Worm (Caenorhabditis elegans) whole organism, L4 larva: ENCODE results near the gene srxa-18.

Experiments used
- F10B5.3 ChIP-seq: sonication (generic microtip); optimal IDR thresholded peaks from 2 replicates; lab custom pipeline; 2016; ENCODE audit warnings: mild to moderate bottlenecking, missing genetic modification characterization, missing compliant biosample characterization
- F44E2.7 ChIP-seq: fragments of 200-800 bp; sonication (Bioruptor generic); IDR thresholded peaks from 2 replicates; pipeline ENCODE4 v2.1.2; 2022; ENCODE audit warnings: missing genetic modification characterization, missing compliant biosample characterization
- T20F7.1 ChIP-seq: fragments of 200-800 bp; sonication (Bioruptor generic); optimal IDR thresholded peaks from 2 replicates; lab custom pipeline; 2018; ENCODE audit warnings: mild to moderate bottlenecking, missing genetic modification characterization, missing compliant biosample characterization
- Y48G9A.11 ChIP-seq: fragments of 200-800 bp; sonication (Bioruptor generic); IDR thresholded peaks from 2 replicates; pipeline ENCODE4 v1.3.6; 2022; ENCODE audit warnings: missing genetic modification reagents, missing genetic modification characterization, missing compliant biosample characterization
- ZK337.2 ChIP-seq: fragments of 200-800 bp; sonication (Bioruptor generic); IDR thresholded peaks from 2 replicates; pipeline ENCODE4 v1.3.6; 2022; ENCODE audit warnings: missing genetic modification reagents, missing genetic modification characterization, missing compliant biosample characterization
- arid-1 ChIP-seq: fragments of 200-800 bp; sonication (Bioruptor generic); conservative IDR thresholded peaks from 2 replicates; pipeline ENCODE4 v1.3.6; 2022; ENCODE audit warnings: missing genetic modification reagents, missing genetic modification characterization, missing compliant biosample characterization
- ceh-44 ChIP-seq: fragments of 200-800 bp; sonication (Bioruptor generic); IDR thresholded peaks from 2 replicates; pipeline ENCODE4 v1.3.6; 2022; ENCODE audit warnings: missing genetic modification reagents, missing genetic modification characterization, missing compliant biosample characterization
- ceh-62 ChIP-seq: sonication (generic microtip); optimal IDR thresholded peaks from 2 replicates; lab custom pipeline; 2017; ENCODE audit warnings: missing biosample characterization, missing genetic modification characterization
- cey-2 ChIP-seq: sonication (generic microtip); optimal IDR thresholded peaks from 3 replicates; lab custom pipeline; 2017; ENCODE audit warnings: missing genetic modification characterization, mild to moderate bottlenecking, missing compliant biosample characterization, antibody characterized with exemption, borderline replicate concordance; ENCODE audit not compliant: insufficient read depth
- ctbp-1 ChIP-seq: fragments of 200-800 bp; sonication (Bioruptor generic); IDR thresholded peaks from 2 replicates; pipeline ENCODE4 v1.3.6; 2022; ENCODE audit warnings: missing genetic modification reagents, missing genetic modification characterization, missing compliant biosample characterization
- daf-12 ChIP-seq: fragments of 150-350 bp; optimal IDR thresholded peaks from 2 replicates; lab custom pipeline; 2014; ENCODE audit warnings: missing biosample characterization, missing genetic modification reagents, missing genetic modification characterization
- daf-16 ChIP-seq, 3 experiments: sonication (generic microtip); optimal IDR thresholded peaks; 2 replicates each; lab custom pipeline; 2016 to 2017; ENCODE audit warnings: missing genetic modification characterization in 3 of 3, missing genetic modification reagents in 3 of 3, mild to moderate bottlenecking in 2 of 3, missing compliant biosample characterization in 2 of 3, missing biosample characterization in 1 of 3, moderate library complexity in 1 of 3
- dmd-6 ChIP-seq: fragments of 200-800 bp; sonication (Bioruptor generic); IDR thresholded peaks from 2 replicates; pipeline ENCODE4 v1.3.6; 2022; ENCODE audit warnings: missing genetic modification reagents, missing genetic modification characterization, missing compliant biosample characterization
- duxl-1 ChIP-seq: sonication (generic microtip); optimal IDR thresholded peaks from 2 replicates; lab custom pipeline; 2016; ENCODE audit warnings: mild to moderate bottlenecking, missing genetic modification characterization, moderate library complexity, missing compliant biosample characterization; ENCODE audit not compliant: poor library complexity
- dve-1 ChIP-seq: sonication (generic microtip); optimal IDR thresholded peaks from 2 replicates; lab custom pipeline; 2017; ENCODE audit warnings: antibody characterized with exemption, mild to moderate bottlenecking, missing genetic modification characterization, missing compliant biosample characterization; ENCODE audit not compliant: insufficient read depth
- hif-1 ChIP-seq, 2 experiments: sonication (generic microtip); optimal IDR thresholded peaks; 2 replicates each; lab custom pipeline; 2016 to 2017; ENCODE audit warnings: missing compliant biosample characterization in 2 of 2, missing genetic modification characterization in 2 of 2, missing genetic modification reagents in 2 of 2, missing genotype in 2 of 2, mild to moderate bottlenecking in 1 of 2
- hmg-1.1 ChIP-seq: fragments of 200-800 bp; sonication (Bioruptor generic); IDR thresholded peaks from 2 replicates; pipeline ENCODE4 v1.3.6; 2022; ENCODE audit warnings: missing genetic modification reagents, missing genetic modification characterization, missing compliant biosample characterization
- lim-7 ChIP-seq: fragments of 200-800 bp; sonication (Bioruptor generic); IDR thresholded peaks from 2 replicates; pipeline ENCODE4 v1.3.6; 2022; ENCODE audit warnings: missing genetic modification characterization, missing compliant biosample characterization
- lsy-2 ChIP-seq, 2 experiments: fragments of 150-350 bp in 1 of 2; sonication (generic microtip) in 1 of 2; optimal IDR thresholded peaks; 2 replicates each; lab custom pipeline; 2014 to 2017; ENCODE audit warnings: missing biosample characterization in 2 of 2, missing genetic modification characterization in 2 of 2
- madf-5 ChIP-seq, 2 experiments: fragments of 200-800 bp; sonication (Bioruptor generic); IDR thresholded peaks; 2 replicates each; pipeline ENCODE4 v1.3.6; 2022; ENCODE audit warnings: missing compliant biosample characterization in 2 of 2, missing genetic modification characterization in 2 of 2
- mes-2 ChIP-seq: sonication (generic microtip); optimal IDR thresholded peaks from 2 replicates; lab custom pipeline; 2016; ENCODE audit warnings: missing genotype, mild to moderate bottlenecking, missing genetic modification characterization, missing compliant biosample characterization; ENCODE audit not compliant: poor library complexity, severe bottlenecking
- mxl-2 ChIP-seq: fragments of 200-800 bp; sonication (Bioruptor generic); conservative IDR thresholded peaks from 2 replicates; pipeline ENCODE4 v1.3.6; 2022; ENCODE audit warnings: missing genetic modification reagents, missing genetic modification characterization, missing compliant biosample characterization
- nhr-28 ChIP-seq: fragments of 150-350 bp; optimal IDR thresholded peaks from 2 replicates; lab custom pipeline; 2014; ENCODE audit warnings: missing biosample characterization, missing genetic modification characterization
- nhr-48 ChIP-seq: sonication (generic microtip); optimal IDR thresholded peaks from 2 replicates; lab custom pipeline; 2016; ENCODE audit warnings: mild to moderate bottlenecking, missing genetic modification characterization, missing compliant biosample characterization
- nhr-76 ChIP-seq: fragments of 150-350 bp; optimal IDR thresholded peaks from 2 replicates; lab custom pipeline; 2014; ENCODE audit warnings: missing biosample characterization, missing genetic modification characterization
- nhr-77 ChIP-seq: fragments of 150-350 bp; optimal IDR thresholded peaks from 2 replicates; lab custom pipeline; 2014; ENCODE audit warnings: missing biosample characterization, missing genetic modification characterization
- php-3 ChIP-seq: fragments of 200-800 bp; sonication (Bioruptor generic); IDR thresholded peaks from 2 replicates; pipeline ENCODE4 v1.3.6; 2022; ENCODE audit warnings: missing genetic modification reagents, missing genetic modification characterization, missing compliant biosample characterization
- snpc-1.2 ChIP-seq: fragments of 200-800 bp; sonication (Bioruptor generic); IDR thresholded peaks from 2 replicates; pipeline ENCODE4 v1.3.6; 2022; ENCODE audit warnings: missing genetic modification reagents, missing genetic modification characterization, missing compliant biosample characterization
- spr-1 ChIP-seq: sonication (generic microtip); optimal IDR thresholded peaks from 2 replicates; lab custom pipeline; 2016; ENCODE audit warnings: mild to moderate bottlenecking, missing genetic modification characterization, missing compliant biosample characterization
- unc-39 ChIP-seq: sonication (generic microtip); optimal IDR thresholded peaks from 2 replicates; lab custom pipeline; 2017; ENCODE audit warnings: missing biosample characterization, missing genetic modification characterization
- unc-62 ChIP-seq, 3 experiments: fragments of 150-350 bp in 1 of 3; sonication (generic microtip); optimal IDR thresholded peaks in 2 of 3; peaks in 1 of 3; 1 replicate in 1 of 3; 2 replicates in 2 of 3; lab custom pipeline; 2014 to 2017; ENCODE audit warnings: missing biosample characterization in 3 of 3, missing genetic modification characterization in 3 of 3, missing genetic modification reagents in 3 of 3, missing genotype in 1 of 3
- zag-1 ChIP-seq: fragments of 150-350 bp; optimal IDR thresholded peaks from 2 replicates; lab custom pipeline; 2014; ENCODE audit warnings: missing biosample characterization, missing genetic modification characterization
- zip-2 ChIP-seq: fragments of 150-350 bp; optimal IDR thresholded peaks from 2 replicates; lab custom pipeline; 2014; ENCODE audit warnings: missing biosample characterization, missing genetic modification characterization

Gene srxa-18

DNA sequence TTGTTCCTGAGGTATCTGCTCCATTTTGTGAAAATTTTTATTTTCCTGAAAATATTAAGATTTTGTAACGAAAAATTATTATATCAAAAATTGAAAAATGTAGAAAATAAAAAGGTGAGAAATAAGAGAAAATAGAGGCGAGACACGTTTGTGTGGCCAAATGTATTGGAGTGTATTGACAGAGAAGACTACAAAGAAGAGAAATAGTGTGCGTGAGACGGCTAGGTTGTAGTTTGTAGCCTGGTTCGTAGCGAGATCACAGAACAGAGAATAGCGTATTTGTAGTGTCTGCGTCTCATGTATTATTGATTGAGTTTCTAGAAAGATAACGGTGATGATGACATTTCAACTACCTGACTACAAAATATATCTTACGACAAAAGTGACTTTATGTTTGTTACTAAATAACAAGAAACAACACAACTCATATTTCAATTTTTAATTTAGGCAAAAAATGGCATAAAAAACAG lies 36.8 kb downstream of the srxa-18 start, which contains the start of gene nhr-12 (continued):
- TF ChIP-seq mxl-2 (GFP tag; lab: Robert Waterston, UW): no peak
- TF ChIP-seq lim-7: no peak
- no peak for TF ChIP-seq F10B5.3 (tag; lab: Kevin White, UChicago)
- TF ChIP-seq Y48G9A.11 (GFP tag; lab: Robert Waterston, UW): no peak
- TF ChIP-seq T20F7.1: no peak
- no peak for TF ChIP-seq nhr-76
- TF ChIP-seq daf-16 (GFP tag; optimal IDR thresholded peaks at IDR 0.05; lab: Kevin White, UChicago): no peak
- TF ChIP-seq daf-16 (tag; optimal IDR thresholded peaks at IDR 0.05; lab: Kevin White, UChicago): peak; percentile 59
- no peak for TF ChIP-seq F44E2.7 (GFP tag; lab: Robert Waterston, UW)
- no peak for TF ChIP-seq unc-39 (tag; lab: Kevin White, UChicago)
- no peak for TF ChIP-seq zag-1 (tag; lab: Kevin White, UChicago)
- no peak for TF ChIP-seq nhr-77
- no peak for TF ChIP-seq nhr-48 (tag; lab: Kevin White, UChicago)
- no peak for TF ChIP-seq daf-12
- no peak for TF ChIP-seq duxl-1 (tag; lab: Kevin White, UChicago)
- TF ChIP-seq ctbp-1 (GFP tag; lab: Robert Waterston, UW): no peak
- TF ChIP-seq nhr-28 (tag; lab: Kevin White, UChicago): peak; percentile 91
- TF ChIP-seq madf-5 (GFP tag; IDR thresholded peaks at IDR 0.05; lab: Robert Waterston, UW): no peak
- TF ChIP-seq dve-1: peak; percentile 65
- TF ChIP-seq php-3: no peak
- 0 out of 2 replicates have a peak, but pooled peaks have one; percentile 22 for TF ChIP-seq dmd-6 (GFP tag; lab: Robert Waterston, UW)
- no peak for TF ChIP-seq zip-2 (tag; lab: Kevin White, UChicago)

DNA sequence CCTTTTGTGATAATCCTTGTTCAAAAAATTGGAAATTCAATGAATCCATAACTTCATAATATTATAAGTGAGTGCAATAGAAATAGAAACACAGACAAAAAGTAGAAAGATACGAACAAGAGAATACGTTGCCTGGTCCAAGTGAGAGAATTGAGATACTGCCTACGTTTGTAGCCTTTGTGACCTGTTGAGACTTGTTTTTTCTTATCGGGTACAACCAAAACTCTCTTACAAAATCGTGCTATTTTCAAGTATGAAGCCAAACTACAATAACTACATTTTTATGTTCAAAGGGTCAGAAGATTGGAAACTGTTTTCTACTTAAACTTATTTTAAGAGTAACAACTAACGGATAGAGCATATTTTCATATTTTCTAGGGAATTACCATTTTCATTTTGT lies 39.2 kb downstream of the srxa-18 start, which contains the start of gene nhr-205:
nhr-205 (minus strand) TSS at position 141 of the 400 bp plus-strand sequence.
- peak; percentile 89 for TF ChIP-seq nhr-77
- TF ChIP-seq daf-12: no peak
- TF ChIP-seq nhr-28 (tag; lab: Kevin White, UChicago): peak; percentile 89
- TF ChIP-seq, all 104 proteins: peak for 2

DNA sequence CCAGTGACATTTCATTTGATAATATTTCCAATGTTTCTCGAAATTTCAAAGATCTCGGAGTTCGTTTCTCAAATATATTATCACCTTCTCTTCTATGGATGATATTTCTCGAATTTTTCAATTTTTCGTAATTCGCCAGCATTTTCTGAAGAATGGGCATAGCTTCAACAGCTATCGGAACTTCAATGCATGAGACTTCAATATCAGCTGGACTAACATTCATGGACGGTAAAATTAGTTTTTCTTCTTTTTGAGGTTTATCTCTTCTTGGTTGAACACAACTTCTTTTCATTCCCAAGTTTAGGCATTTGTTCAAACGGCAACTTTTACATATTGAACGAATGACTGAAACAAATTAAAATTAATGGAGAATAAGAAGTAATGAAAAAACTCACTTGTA lies 39.9 kb downstream of the srxa-18 start:
- TF ChIP-seq mes-2 (tag; lab: Kevin White, UChicago) (no peak), unc-62 (GFP tag; optimal IDR thresholded peaks at IDR 0.05 in 1 of 2; lab: Kevin White, UChicago) (peak in 1 of 2 experiments; percentile 94), unc-62 (tag; optimal IDR thresholded peaks at IDR 0.05; lab: Kevin White, UChicago) (no peak)

DNA sequence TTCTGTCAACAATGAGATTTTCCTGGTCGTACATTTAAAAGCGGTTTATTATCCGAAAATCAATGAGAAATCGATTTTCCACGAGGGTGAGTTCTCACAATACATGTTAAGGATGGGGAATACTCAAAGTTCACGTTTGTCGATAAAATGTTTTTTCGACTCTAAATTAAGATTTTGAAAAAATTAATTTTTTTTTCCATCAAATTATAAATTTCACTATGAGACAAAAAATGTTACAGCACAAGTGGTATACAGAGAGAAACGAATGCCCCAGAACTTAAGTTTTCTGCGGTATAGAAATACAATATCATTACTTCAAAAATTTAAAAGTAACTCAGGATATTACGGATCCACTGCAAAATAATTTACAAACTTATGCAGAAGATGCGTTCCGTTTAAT lies 42.6 kb downstream of the srxa-18 start, which contains the start of gene R04B5.1:
R04B5.1 (minus strand) TSS at position 101 of the 400 bp plus-strand sequence.
- TF ChIP-seq hif-1 (tag; optimal IDR thresholded peaks at IDR 0.05; lab: Kevin White, UChicago) (no peak), hmg-1.1 (GFP tag; lab: Robert Waterston, UW) (no peak), ZK337.2 (no peak), arid-1 (no peak), lsy-2 (tag; optimal IDR thresholded peaks at IDR 0.05; lab: Kevin White, UChicago) (no peak), cey-2 (tag; lab: Kevin White, UChicago) (no peak), dmd-6 (GFP tag; lab: Robert Waterston, UW) (no peak), mes-2 (tag; lab: Kevin White, UChicago) (no peak), snpc-1.2 (GFP tag; lab: Robert Waterston, UW) (no peak), ceh-44 (GFP tag; lab: Robert Waterston, UW) (no peak), F10B5.3 (tag; lab: Kevin White, UChicago) (no peak), ceh-62 (no peak), spr-1 (tag; lab: Kevin White, UChicago) (no peak), unc-62 (GFP tag; optimal IDR thresholded peaks at IDR 0.05 in 1 of 2; lab: Kevin White, UChicago) (no peak), unc-62 (tag; optimal IDR thresholded peaks at IDR 0.05; lab: Kevin White, UChicago) (no peak)
